Worm (Caenorhabditis elegans) whole organism, L4 larva: Measurements from ENCODE around the gene srsx-12.

Source experiments
- R02D3.7 ChIP-seq: fragments of 150-350 bp; sonication (generic microtip); optimal IDR thresholded peaks from 3 replicates; lab custom pipeline; 2014; ENCODE audit warnings: missing biosample characterization, missing genetic modification characterization
- aha-1 ChIP-seq: fragments of 150-350 bp; peaks from one replicate; lab custom pipeline; 2014; ENCODE audit warnings: missing biosample characterization, missing genetic modification characterization
- egl-27 ChIP-seq: sonication (generic microtip); optimal IDR thresholded peaks from 3 replicates; lab custom pipeline; 2017; ENCODE audit warnings: missing biosample characterization, missing genetic modification reagents, missing genetic modification characterization
- snpc-4 ChIP-seq: fragments of 150-350 bp; optimal IDR thresholded peaks from 2 replicates; lab custom pipeline; 2014; ENCODE audit warnings: missing biosample characterization, missing genetic modification characterization

- no peak for TF ChIP-seq snpc-4 (tag; lab: Kevin White, UChicago)
- TF ChIP-seq aha-1 (tag; lab: Kevin White, UChicago) = no peak
- no peak for TF ChIP-seq R02D3.7 (tag; lab: Kevin White, UChicago)
- TF ChIP-seq egl-27 = no peak
Measured at ce11 chrV:5018067-5018466, 37.3 kb upstream of the srsx-12 start.
